Worm (Caenorhabditis elegans) whole organism, early embryonic: Measurements from ENCODE around the gene tsp-5.

Experiments used
- F13C5.2 ChIP-seq: sonication (generic microtip); optimal IDR thresholded peaks from 2 replicates; lab custom pipeline; 2017; ENCODE audit warnings: mild to moderate bottlenecking, missing genetic modification characterization, inconsistent platforms, missing compliant biosample characterization
- ama-1 ChIP-seq: fragments of 150-350 bp; optimal IDR thresholded peaks from 2 replicates; lab custom pipeline; 2014
- ceh-36 ChIP-seq: sonication (generic microtip); optimal IDR thresholded peaks from 2 replicates; lab custom pipeline; 2016; ENCODE audit warnings: missing genetic modification characterization, inconsistent platforms, missing compliant biosample characterization
- hmbx-1 ChIP-seq: sonication (generic microtip); optimal IDR thresholded peaks from 2 replicates; lab custom pipeline; 2016; ENCODE audit warnings: mild to moderate bottlenecking, missing genetic modification characterization, missing compliant biosample characterization

DNA sequence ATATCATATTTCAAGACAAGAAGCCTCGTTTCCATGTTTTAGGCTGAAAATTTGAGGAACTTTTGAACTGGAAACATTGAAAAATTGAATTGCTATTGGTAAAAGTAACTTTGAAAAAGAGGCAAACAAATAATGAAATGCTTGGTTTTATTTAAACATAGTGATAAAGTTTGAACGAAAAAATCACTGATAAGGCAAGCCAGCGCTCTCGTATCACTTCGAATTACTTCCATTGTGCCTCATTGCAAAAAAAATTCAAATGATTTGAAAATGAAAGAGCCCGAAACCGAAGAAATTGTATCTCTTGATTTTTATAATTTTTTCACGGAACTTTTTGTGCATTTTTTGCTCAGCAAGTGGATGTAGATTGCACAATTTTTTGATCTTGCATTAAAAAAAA lies 43.4 kb downstream of the tsp-5 start, which contains the start of gene F52G2.3:
- TF ChIP-seq ama-1 (lab: Kevin White, UChicago) (no peak), F13C5.2 (tag; lab: Kevin White, UChicago) (no peak), hmbx-1 (tag; lab: Kevin White, UChicago) (no peak), ceh-36 (tag; lab: Kevin White, UChicago) (no peak)
